Fruit fly (Drosophila melanogaster) whole organism, prepupa: ENCODE data around the gene Indy-2.

Source experiments
- CG10631 ChIP-seq: fragments of 200-800 bp; sonication (Bioruptor generic); optimal IDR thresholded peaks from 2 replicates; lab custom pipeline; 2016; ENCODE audit warnings: missing biosample characterization, missing genetic modification characterization
- CG10669 ChIP-seq: fragments of 200-800 bp; sonication (Bioruptor generic); optimal IDR thresholded peaks from 3 replicates; lab custom pipeline; 2018; ENCODE audit warnings: missing biosample characterization, mild to moderate bottlenecking, missing genetic modification characterization, moderate library complexity
- CG11762 ChIP-seq: fragments of 200-800 bp; sonication (Bioruptor generic); optimal IDR thresholded peaks from 3 replicates; lab custom pipeline; 2016; ENCODE audit warnings: missing biosample characterization, missing genetic modification characterization; ENCODE audit not compliant: insufficient read depth
- CG15336 ChIP-seq: fragments of 200-800 bp; sonication (Bioruptor generic); IDR thresholded peaks from 2 replicates; pipeline ENCODE4 v1.3.6; 2022; ENCODE audit warnings: missing biosample characterization, missing genetic modification characterization
- CG16779 ChIP-seq: fragments of 200-800 bp; sonication (Bioruptor generic); optimal IDR thresholded peaks from 3 replicates; lab custom pipeline; 2017; ENCODE audit warnings: missing biosample characterization, mild to moderate bottlenecking, missing genetic modification characterization
- CG3032 ChIP-seq: fragments of 200-800 bp; optimal IDR thresholded peaks from 2 replicates; lab custom pipeline; 2019; ENCODE audit warnings: missing biosample characterization, mild to moderate bottlenecking, missing genetic modification characterization, moderate library complexity
- CG34406 ChIP-seq: fragments of 200-800 bp; sonication (Bioruptor generic); optimal IDR thresholded peaks from 3 replicates; lab custom pipeline; 2016; ENCODE audit warnings: missing biosample characterization, missing genetic modification characterization
- CG3919 ChIP-seq: fragments of 200-800 bp; sonication (Bioruptor generic); optimal IDR thresholded peaks from 3 replicates; lab custom pipeline; 2016; ENCODE audit warnings: missing biosample characterization, missing genetic modification characterization
- CG4318 ChIP-seq: fragments of 200-800 bp; sonication (Bioruptor generic); optimal IDR thresholded peaks from 3 replicates; lab custom pipeline; 2017; ENCODE audit warnings: missing biosample characterization, mild to moderate bottlenecking, missing genetic modification characterization
- CG6163 ChIP-seq: fragments of 200-800 bp; sonication (Bioruptor generic); IDR thresholded peaks from 3 replicates; pipeline ENCODE4 v1.3.6; 2022; ENCODE audit warnings: missing biosample characterization, missing genetic modification characterization
- CG6792 ChIP-seq: fragments of 200-800 bp; sonication (Bioruptor generic); optimal IDR thresholded peaks from 3 replicates; lab custom pipeline; 2016; ENCODE audit warnings: missing biosample characterization, missing genetic modification characterization
- CG6808 ChIP-seq: fragments of 200-800 bp; sonication (Bioruptor generic); optimal IDR thresholded peaks from 3 replicates; lab custom pipeline; 2017; ENCODE audit warnings: missing biosample characterization, missing genetic modification characterization, mild to moderate bottlenecking, moderate library complexity, missing genetic modification reagents
- CG6854 ChIP-seq: fragments of 200-800 bp; sonication (Bioruptor generic); optimal IDR thresholded peaks from 2 replicates; lab custom pipeline; 2017; ENCODE audit warnings: missing biosample characterization, mild to moderate bottlenecking, missing genetic modification characterization
- CG7368 ChIP-seq: fragments of 200-800 bp; sonication (Bioruptor generic); optimal IDR thresholded peaks from 3 replicates; lab custom pipeline; 2016; ENCODE audit warnings: missing biosample characterization, missing genetic modification characterization
- Eip75B ChIP-seq: fragments of 200-800 bp; sonication (Bioruptor generic); optimal IDR thresholded peaks from 3 replicates; lab custom pipeline; 2016; ENCODE audit warnings: missing biosample characterization, missing genetic modification characterization
- Ets96B ChIP-seq: fragments of 200-800 bp; optimal IDR thresholded peaks from 2 replicates; lab custom pipeline; 2019; ENCODE audit warnings: missing biosample characterization, mild to moderate bottlenecking, missing genetic modification characterization, moderate library complexity
- Gug ChIP-seq: fragments of 200-800 bp; sonication (Bioruptor generic); IDR thresholded peaks from 2 replicates; pipeline ENCODE4 v1.3.6; 2022; ENCODE audit warnings: missing biosample characterization, missing genetic modification characterization
- Hr39 ChIP-seq: fragments of 200-800 bp; sonication (Bioruptor generic); optimal IDR thresholded peaks from 2 replicates; lab custom pipeline; 2016; ENCODE audit warnings: missing biosample characterization, missing genetic modification characterization
- Hr4 ChIP-seq: fragments of 200-800 bp; sonication (Bioruptor generic); optimal IDR thresholded peaks from 3 replicates; lab custom pipeline; 2016; ENCODE audit warnings: missing biosample characterization, missing genetic modification characterization
- Lpt ChIP-seq: fragments of 200-800 bp; sonication (Bioruptor generic); optimal IDR thresholded peaks from 3 replicates; lab custom pipeline; 2016; ENCODE audit warnings: missing biosample characterization, missing genetic modification characterization
- Met ChIP-seq: fragments of 200-800 bp; sonication (Bioruptor generic); optimal IDR thresholded peaks from 3 replicates; lab custom pipeline; 2016; ENCODE audit warnings: missing biosample characterization, missing genetic modification characterization
- OdsH ChIP-seq: fragments of 200-800 bp; sonication (Bioruptor generic); optimal IDR thresholded peaks from 3 replicates; lab custom pipeline; 2016; ENCODE audit warnings: missing biosample characterization, missing genetic modification characterization
- Smox ChIP-seq: fragments of 200-800 bp; sonication (Bioruptor generic); optimal IDR thresholded peaks from 3 replicates; lab custom pipeline; 2016; ENCODE audit warnings: missing biosample characterization, missing genetic modification characterization
- Sox102F ChIP-seq: fragments of 200-800 bp; sonication (Bioruptor generic); optimal IDR thresholded peaks from 2 replicates; lab custom pipeline; 2016; ENCODE audit warnings: missing biosample characterization, mild to moderate bottlenecking, missing genetic modification characterization
- Sox14 ChIP-seq: fragments of 200-800 bp; sonication (Bioruptor generic); optimal IDR thresholded peaks from 3 replicates; lab custom pipeline; 2016; ENCODE audit warnings: missing biosample characterization, missing genetic modification characterization
- Sox15 ChIP-seq: fragments of 200-800 bp; sonication (Bioruptor generic); optimal IDR thresholded peaks from 3 replicates; lab custom pipeline; 2016; ENCODE audit warnings: missing biosample characterization, missing genetic modification characterization
- achi ChIP-seq: fragments of 200-800 bp; sonication (Bioruptor generic); optimal IDR thresholded peaks from 3 replicates; lab custom pipeline; 2016; ENCODE audit warnings: missing biosample characterization, missing genetic modification characterization
- acj6 ChIP-seq: fragments of 200-800 bp; sonication (Bioruptor generic); optimal IDR thresholded peaks from 3 replicates; lab custom pipeline; 2016; ENCODE audit warnings: missing biosample characterization, missing genetic modification characterization
- cyc ChIP-seq: fragments of 200-800 bp; sonication (Bioruptor generic); optimal IDR thresholded peaks from 3 replicates; lab custom pipeline; 2016; ENCODE audit warnings: missing biosample characterization, missing genetic modification characterization
- dsx ChIP-seq: fragments of 200-800 bp; optimal IDR thresholded peaks from 3 replicates; lab custom pipeline; 2019; ENCODE audit warnings: missing biosample characterization, mild to moderate bottlenecking, missing genetic modification characterization, moderate library complexity; ENCODE audit not compliant: poor library complexity, severe bottlenecking
- eg ChIP-seq: fragments of 200-800 bp; sonication (Bioruptor generic); IDR thresholded peaks from 3 replicates; pipeline ENCODE4 v1.3.6; 2022; ENCODE audit warnings: missing biosample characterization, missing genetic modification characterization
- esn ChIP-seq: fragments of 200-800 bp; sonication (Bioruptor generic); optimal IDR thresholded peaks from 2 replicates; lab custom pipeline; 2016; ENCODE audit warnings: missing biosample characterization, mild to moderate bottlenecking, missing genetic modification characterization, moderate library complexity
- fd59A ChIP-seq: fragments of 200-800 bp; sonication (Bioruptor generic); optimal IDR thresholded peaks from 2 replicates; lab custom pipeline; 2017; ENCODE audit warnings: missing biosample characterization, mild to moderate bottlenecking, missing genetic modification characterization, missing genetic modification reagents
- fd85E ChIP-seq: fragments of 200-800 bp; sonication (Bioruptor generic); optimal IDR thresholded peaks from 3 replicates; lab custom pipeline; 2016; ENCODE audit warnings: missing biosample characterization, missing genetic modification characterization
- fkh ChIP-seq: fragments of 200-800 bp; sonication (Bioruptor generic); optimal IDR thresholded peaks from 3 replicates; lab custom pipeline; 2017; ENCODE audit warnings: missing biosample characterization, mild to moderate bottlenecking, missing genetic modification characterization, moderate library complexity
- lz ChIP-seq: fragments of 200-800 bp; sonication (Bioruptor generic); optimal IDR thresholded peaks from 3 replicates; lab custom pipeline; 2016; ENCODE audit warnings: missing biosample characterization, missing genetic modification characterization
- net ChIP-seq: fragments of 200-800 bp; sonication (Bioruptor generic); optimal IDR thresholded peaks from 3 replicates; lab custom pipeline; 2016; ENCODE audit warnings: missing biosample characterization, missing genetic modification characterization
- pdm3 ChIP-seq: fragments of 200-800 bp; sonication (Bioruptor generic); optimal IDR thresholded peaks from 3 replicates; lab custom pipeline; 2016; ENCODE audit warnings: missing biosample characterization, missing genetic modification characterization
- salr ChIP-seq, 2 experiments: fragments of 200-800 bp; sonication (Bioruptor generic); optimal IDR thresholded peaks; 3 replicates each; lab custom pipeline; 2016 to 2018; ENCODE audit warnings: missing biosample characterization in 2 of 2, missing genetic modification characterization in 2 of 2, mild to moderate bottlenecking in 1 of 2
- spab ChIP-seq: fragments of 200-800 bp; sonication (Bioruptor generic); optimal IDR thresholded peaks from 2 replicates; lab custom pipeline; 2017; ENCODE audit warnings: missing biosample characterization, mild to moderate bottlenecking, missing genetic modification characterization, missing genetic modification reagents
- ss ChIP-seq, 2 experiments: fragments of 200-800 bp; sonication (Bioruptor generic); optimal IDR thresholded peaks; 2 replicates in 1 of 2; 3 replicates in 1 of 2; lab custom pipeline; 2017 to 2018; ENCODE audit warnings: mild to moderate bottlenecking in 2 of 2, missing biosample characterization in 2 of 2, missing genetic modification characterization in 2 of 2, moderate library complexity in 1 of 2
- svp ChIP-seq: fragments of 200-800 bp; sonication (Bioruptor generic); peaks from one replicate; lab custom pipeline; 2016; ENCODE audit warnings: missing biosample characterization, missing genetic modification characterization
- vri ChIP-seq: fragments of 200-800 bp; sonication (Bioruptor generic); optimal IDR thresholded peaks from 3 replicates; lab custom pipeline; 2016; ENCODE audit warnings: missing biosample characterization, mild to moderate bottlenecking, missing genetic modification characterization

Gene Indy-2

DNA sequence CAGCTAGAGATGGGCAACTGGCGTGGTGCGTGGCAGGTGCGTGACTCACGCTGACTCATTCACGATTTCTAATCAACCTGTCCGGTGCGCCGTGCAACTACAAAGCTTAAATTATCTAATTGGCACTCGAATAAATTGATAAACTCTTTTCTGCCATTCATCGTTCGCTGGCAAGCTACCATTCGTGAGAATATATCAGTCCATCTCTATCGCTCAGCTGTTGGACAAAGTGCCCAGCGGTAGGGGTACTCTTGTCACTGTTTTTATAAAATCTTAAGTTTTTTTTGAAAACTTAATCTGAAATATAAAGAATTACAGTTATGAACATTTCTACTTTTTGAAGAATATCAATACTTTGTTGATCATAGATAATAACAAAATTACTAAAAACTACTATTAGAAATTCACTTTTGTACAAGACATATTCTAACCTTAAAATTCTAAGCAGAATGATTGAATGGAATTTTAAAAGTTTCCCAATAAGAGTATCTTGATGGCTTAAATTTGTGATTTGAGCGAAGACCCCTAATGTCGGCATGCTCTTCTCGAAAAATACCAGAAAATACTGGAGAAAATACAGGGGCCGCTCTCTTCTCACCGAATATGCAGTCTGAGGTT lies 21.3 kb upstream of the Indy-2 start, which contains the start of the genes PIG-L and psidin (continued):
- TF ChIP-seq svp (GFP tag; lab: Kevin White, UChicago) (no peak), Hr39 (peak; percentile 85), fd85E (GFP tag; lab: Kevin White, UChicago) (peak; percentile 6), Eip75B (GFP tag; lab: Kevin White, UChicago) (no peak), Sox15 (peak; percentile 83), CG6854 (GFP tag; lab: Kevin White, UChicago) (no peak), fkh (GFP tag; lab: Kevin White, UChicago) (no peak), CG16779 (tag; lab: Kevin White, UChicago) (no peak), CG11762 (GFP tag; lab: Kevin White, UChicago) (peak; percentile 50), CG6808 (no peak), Sox14 (peak; percentile 87), achi (GFP tag; lab: Kevin White, UChicago) (peak; percentile 84), CG10631 (peak; percentile 85), CG6792 (GFP tag; lab: Kevin White, UChicago) (peak; percentile 74), Lpt (peak; percentile 52), ss (GFP tag; optimal IDR thresholded peaks at IDR 0.05; lab: Kevin White, UChicago) (no peak), Met (no peak), CG3919 (GFP tag; lab: Kevin White, UChicago) (no peak), CG3032 (peak; percentile 87), CG4318 (GFP tag; lab: Kevin White, UChicago) (peak; percentile 83), CG34406 (GFP tag; lab: Kevin White, UChicago) (peak; percentile 87), Gug (GFP tag; lab: Robert Waterston, UW) (peak; percentile 81), eg (GFP tag; lab: Robert Waterston, UW) (peak; percentile 84), dsx (GFP tag; lab: Kevin White, UChicago) (no peak)

DNA sequence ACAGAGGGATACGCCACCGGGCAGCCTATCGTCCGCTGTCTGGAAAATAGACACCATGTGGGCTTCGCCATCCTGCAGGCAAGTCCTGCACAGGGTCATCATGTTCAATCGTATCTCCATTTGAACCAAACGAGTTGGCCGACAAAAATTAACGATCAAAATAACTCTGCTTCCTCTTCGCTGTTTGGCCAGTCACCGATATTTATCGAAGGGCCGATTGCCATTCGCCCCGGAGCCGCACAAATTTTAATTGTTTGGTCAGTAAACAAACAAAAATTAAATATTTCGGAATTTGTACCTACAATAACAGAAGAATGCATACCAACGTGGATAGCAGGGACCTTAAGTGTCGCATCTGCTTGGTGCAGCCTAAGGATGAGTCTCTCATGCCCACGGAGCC lies 14.7 kb upstream of the Indy-2 start, which contains the start of the genes CG4424 and CG4854:
Gene CG4424, minus strand, starts transcription at position 200 of the 400 bp plus-strand sequence.
Gene CG4854, plus strand, starts transcription at position 218 of the 400 bp plus-strand sequence.
- TF ChIP-seq pdm3 (GFP tag; lab: Kevin White, UChicago) (no peak), fkh (GFP tag; lab: Kevin White, UChicago) (peak; percentile 97)
- TF ChIP-seq, all 60 proteins: peak for 1

DNA sequence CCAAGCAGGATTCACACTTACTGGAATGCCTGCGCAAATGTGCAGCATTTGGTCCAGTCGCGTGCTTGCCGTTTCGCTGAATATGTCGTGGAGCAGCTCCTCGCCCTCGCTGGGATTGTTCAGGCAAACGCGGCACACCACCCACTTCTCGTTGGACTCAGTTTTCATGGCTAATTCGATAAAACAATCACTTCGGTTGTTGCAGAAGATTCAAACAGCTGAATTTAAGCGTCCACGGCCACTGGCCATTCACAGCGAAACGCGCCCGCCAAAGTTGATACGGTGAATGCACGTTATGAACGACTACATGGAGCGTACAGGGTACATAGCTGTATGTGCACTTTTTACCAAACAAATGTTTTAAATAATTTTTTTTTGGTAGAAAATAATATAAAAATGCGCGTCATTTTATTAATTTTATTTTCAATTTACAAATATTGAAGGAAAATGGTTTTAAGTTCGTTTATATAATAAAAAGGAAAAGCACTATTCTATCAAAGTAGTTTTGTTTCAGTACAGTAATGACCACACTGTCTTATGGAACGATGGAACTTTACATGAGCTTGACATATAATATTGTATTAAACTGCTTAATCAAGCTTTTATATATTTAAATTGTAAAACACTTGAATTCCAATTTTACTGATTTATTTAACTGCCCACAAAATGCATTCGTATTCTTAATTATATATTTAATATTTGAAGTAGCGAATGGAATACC lies 11.4 kb upstream of the Indy-2 start, which contains the start of gene trem:
Gene trem, minus strand, starts transcription at position 267 of the 721 bp plus-strand sequence.
- TF ChIP-seq fkh (GFP tag; lab: Kevin White, UChicago) (peak; percentile 34), CG6163 (0 out of 3 replicates have a peak, but pooled peaks have one; percentile 43), fd59A (GFP tag; lab: Kevin White, UChicago) (peak; percentile 65), spab (GFP tag; lab: Kevin White, UChicago) (no peak), svp (GFP tag; lab: Kevin White, UChicago) (no peak), cyc (GFP tag; lab: Kevin White, UChicago) (peak; percentile 63), lz (GFP tag; lab: Kevin White, UChicago) (peak; percentile 75), CG15336 (GFP tag; lab: Robert Waterston, UW) (peak; percentile 35; the same call in 1 of the 2 replicates), pdm3 (GFP tag; lab: Kevin White, UChicago) (peak; percentile 77), CG11762 (GFP tag; lab: Kevin White, UChicago) (peak; percentile 76), Met (no peak), dsx (GFP tag; lab: Kevin White, UChicago) (no peak), Hr4 (peak; percentile 76), CG10669 (GFP tag; lab: Kevin White, UChicago) (no peak), Smox (GFP tag; lab: Kevin White, UChicago) (no peak), CG7368 (GFP tag; lab: Kevin White, UChicago) (no peak), CG6854 (GFP tag; lab: Kevin White, UChicago) (no peak), CG34406 (GFP tag; lab: Kevin White, UChicago) (peak; percentile 71), CG3032 (peak; percentile 79), acj6 (GFP tag; lab: Kevin White, UChicago) (peak; percentile 81), Hr39 (peak; percentile 77), vri (GFP tag; lab: Kevin White, UChicago) (no peak), achi (GFP tag; lab: Kevin White, UChicago) (peak; percentile 75), OdsH (GFP tag; lab: Kevin White, UChicago) (peak; percentile 86), salr (GFP tag; optimal IDR thresholded peaks at IDR 0.05; lab: Kevin White, UChicago) (peak; percentile 29 to 89), Sox102F (no peak), esn (peak; percentile 81), Lpt (no peak), CG10631 (peak; percentile 88), net (no peak), Ets96B (tag; lab: Kevin White, UChicago) (peak; percentile 62), fd85E (GFP tag; lab: Kevin White, UChicago) (no peak)
